Worm (Caenorhabditis elegans) whole organism, L2 larva: ENCODE results near the gene R13H4.6.

Experiments used
- C34F6.9 ChIP-seq: fragments of 150-350 bp; optimal IDR thresholded peaks from 2 replicates; lab custom pipeline; 2014; ENCODE audit warnings: missing biosample characterization, missing genetic modification characterization
- R02D3.7 ChIP-seq: fragments of 150-350 bp; optimal IDR thresholded peaks from 2 replicates; lab custom pipeline; 2014; ENCODE audit warnings: missing biosample characterization, missing genetic modification characterization
- Y55F3AM.14 ChIP-seq: fragments of 200-800 bp; sonication (Bioruptor generic); optimal IDR thresholded peaks from 2 replicates; lab custom pipeline; 2018; ENCODE audit warnings: mild to moderate bottlenecking, missing genetic modification characterization, missing compliant biosample characterization
- ZK546.5 ChIP-seq: sonication (generic microtip); optimal IDR thresholded peaks from 2 replicates; lab custom pipeline; 2017; ENCODE audit warnings: missing biosample characterization, missing genetic modification characterization
- alr-1 ChIP-seq: fragments of 150-350 bp; optimal IDR thresholded peaks from 2 replicates; lab custom pipeline; 2014; ENCODE audit warnings: missing biosample characterization, missing genetic modification characterization
- aly-2 ChIP-seq: fragments of 150-350 bp; optimal IDR thresholded peaks from 2 replicates; lab custom pipeline; 2014; ENCODE audit warnings: missing biosample characterization, missing genetic modification characterization
- ama-1 ChIP-seq: fragments of 150-350 bp; optimal IDR thresholded peaks from 2 replicates; lab custom pipeline; 2018; ENCODE audit warnings: inconsistent platforms
- ceh-16 ChIP-seq: fragments of 150-350 bp; optimal IDR thresholded peaks from 2 replicates; lab custom pipeline; 2014; ENCODE audit warnings: missing biosample characterization, missing genetic modification characterization
- dmd-4 ChIP-seq: sonication (generic microtip); optimal IDR thresholded peaks from 2 replicates; lab custom pipeline; 2017; ENCODE audit warnings: missing biosample characterization, missing genetic modification characterization
- egl-27 ChIP-seq: sonication (generic microtip); optimal IDR thresholded peaks from 3 replicates; lab custom pipeline; 2017; ENCODE audit warnings: missing biosample characterization, missing genetic modification reagents, missing genetic modification characterization
- elt-3 ChIP-seq: sonication (generic microtip); optimal IDR thresholded peaks from 2 replicates; lab custom pipeline; 2017; ENCODE audit warnings: missing biosample characterization, missing genetic modification characterization
- fos-1 ChIP-seq: fragments of 150-350 bp; optimal IDR thresholded peaks from 2 replicates; lab custom pipeline; 2014; ENCODE audit warnings: missing biosample characterization, missing genetic modification characterization
- gmeb-1 ChIP-seq: fragments of 150-350 bp; optimal IDR thresholded peaks from 2 replicates; lab custom pipeline; 2014; ENCODE audit warnings: missing biosample characterization, missing genetic modification characterization
- lin-11 ChIP-seq: fragments of 150-350 bp; sonication (generic microtip); optimal IDR thresholded peaks from 2 replicates; lab custom pipeline; 2014; ENCODE audit warnings: missing biosample characterization, missing genetic modification characterization, inconsistent platforms, mixed read lengths
- lin-13 ChIP-seq: fragments of 150-350 bp; optimal IDR thresholded peaks from 2 replicates; lab custom pipeline; 2014; ENCODE audit warnings: missing biosample characterization, missing genetic modification reagents, missing genetic modification characterization
- lsy-2 ChIP-seq, 2 experiments: fragments of 150-350 bp in 1 of 2; sonication (generic microtip) in 1 of 2; optimal IDR thresholded peaks; 2 replicates each; lab custom pipeline; 2014 to 2017; ENCODE audit warnings: missing biosample characterization in 2 of 2, missing genetic modification characterization in 2 of 2
- mab-5 ChIP-seq: fragments of 150-350 bp; optimal IDR thresholded peaks from 2 replicates; lab custom pipeline; 2014; ENCODE audit warnings: missing biosample characterization, missing genetic modification characterization
- mdl-1 ChIP-seq, 2 experiments: fragments of 150-350 bp in 1 of 2; sonication (generic microtip) in 1 of 2; optimal IDR thresholded peaks; 2 replicates each; lab custom pipeline; 2017; ENCODE audit warnings: missing biosample characterization in 2 of 2, missing genetic modification characterization in 2 of 2
- nhr-10 ChIP-seq: sonication (generic microtip); optimal IDR thresholded peaks from 2 replicates; lab custom pipeline; 2017; ENCODE audit warnings: missing biosample characterization, missing genetic modification characterization
- nhr-11 ChIP-seq: fragments of 150-350 bp; optimal IDR thresholded peaks from 2 replicates; lab custom pipeline; 2014; ENCODE audit warnings: missing biosample characterization, missing genetic modification characterization
- nhr-12 ChIP-seq: fragments of 150-350 bp; optimal IDR thresholded peaks from 2 replicates; lab custom pipeline; 2014; ENCODE audit warnings: missing biosample characterization, missing genetic modification characterization
- nhr-21 ChIP-seq: fragments of 150-350 bp; optimal IDR thresholded peaks from 2 replicates; lab custom pipeline; 2014; ENCODE audit warnings: missing biosample characterization, missing genetic modification characterization
- nhr-23 ChIP-seq: fragments of 150-350 bp; optimal IDR thresholded peaks from 2 replicates; lab custom pipeline; 2014; ENCODE audit warnings: missing biosample characterization, missing genetic modification reagents, missing genetic modification characterization
- nhr-25 ChIP-seq: fragments of 150-350 bp; sonication (generic microtip); optimal IDR thresholded peaks from 3 replicates; lab custom pipeline; 2014; ENCODE audit warnings: missing biosample characterization, missing genetic modification characterization
- nhr-6 ChIP-seq: fragments of 150-350 bp; optimal IDR thresholded peaks from 2 replicates; lab custom pipeline; 2014; ENCODE audit warnings: missing biosample characterization, missing genetic modification characterization
- nhr-77 ChIP-seq: fragments of 150-350 bp; optimal IDR thresholded peaks from 2 replicates; lab custom pipeline; 2014; ENCODE audit warnings: missing biosample characterization, missing genetic modification characterization
- peb-1 ChIP-seq: fragments of 150-350 bp; optimal IDR thresholded peaks from 2 replicates; lab custom pipeline; 2014; ENCODE audit warnings: missing biosample characterization, missing genetic modification characterization
- sem-4 ChIP-seq: fragments of 150-350 bp; optimal IDR thresholded peaks from 2 replicates; lab custom pipeline; 2014; ENCODE audit warnings: missing biosample characterization, missing genetic modification reagents, missing genetic modification characterization
- skn-1 ChIP-seq: sonication (generic microtip); optimal IDR thresholded peaks from 2 replicates; lab custom pipeline; 2017; ENCODE audit warnings: missing biosample characterization, missing genetic modification characterization
- sma-9 ChIP-seq, 2 experiments: fragments of 150-350 bp in 1 of 2; sonication (generic microtip) in 1 of 2; optimal IDR thresholded peaks; 2 replicates each; lab custom pipeline; 2014 to 2016; ENCODE audit warnings: missing genetic modification characterization in 2 of 2, mild to moderate bottlenecking in 1 of 2, missing biosample characterization in 1 of 2, missing compliant biosample characterization in 1 of 2, missing genetic modification reagents in 1 of 2, moderate library complexity in 1 of 2
- unc-39 ChIP-seq: fragments of 150-350 bp; optimal IDR thresholded peaks from 2 replicates; lab custom pipeline; 2014; ENCODE audit warnings: missing biosample characterization, missing genetic modification characterization
- unc-62 ChIP-seq: fragments of 150-350 bp; optimal IDR thresholded peaks from 2 replicates; lab custom pipeline; 2014; ENCODE audit warnings: missing biosample characterization, missing genetic modification reagents, missing genetic modification characterization

Gene R13H4.6

DNA sequence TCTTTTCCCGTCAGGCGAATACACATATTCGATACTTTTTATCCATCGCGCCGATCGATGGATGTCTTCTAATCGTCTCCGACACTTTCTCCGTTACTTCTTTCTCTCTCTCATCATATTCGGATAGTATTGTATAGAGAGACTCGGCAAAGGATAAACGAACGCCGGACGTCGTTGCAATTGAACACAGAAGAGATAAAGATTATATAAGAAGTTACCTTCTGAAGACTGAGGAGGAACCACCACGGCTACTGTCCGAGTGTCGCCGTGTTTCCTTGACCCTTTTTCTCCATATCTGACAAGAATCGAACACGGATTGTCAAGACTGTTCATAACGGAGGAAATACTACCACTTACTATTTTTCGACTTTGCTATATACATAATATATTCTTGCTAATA is 36.2 kb downstream of the R13H4.6 start, which contains the start of gene sma-1:
Gene sma-1, plus strand, starts transcription at position 301 of the 400 bp plus-strand sequence.
- TF ChIP-seq lsy-2 (tag; optimal IDR thresholded peaks at IDR 0.05; lab: Kevin White, UChicago) (no peak), elt-3 (tag; lab: Kevin White, UChicago) (no peak), dmd-4 (tag; lab: Kevin White, UChicago) (no peak), nhr-77 (tag; lab: Kevin White, UChicago) (no peak), egl-27 (tag; lab: Kevin White, UChicago) (no peak)

- peak; percentile 78 for TF ChIP-seq fos-1 (tag; lab: Kevin White, UChicago)
- no peak for TF ChIP-seq gmeb-1
- TF ChIP-seq sma-9 (GFP tag; optimal IDR thresholded peaks at IDR 0.05; lab: Kevin White, UChicago): peak; percentile 61
- no peak for TF ChIP-seq sma-9 (tag; optimal IDR thresholded peaks at IDR 0.05; lab: Kevin White, UChicago)
Measured at ce11 chrV:11900127-11900526, 37.2 kb downstream of the R13H4.6 start.

ce11 chrV:11901260-11901659 is 38.3 kb downstream of the R13H4.6 start:
- TF ChIP-seq ZK546.5 (tag; lab: Kevin White, UChicago) (no peak), unc-62 (GFP tag; lab: Kevin White, UChicago) (no peak), lin-11 (no peak), nhr-21 (no peak), ceh-16 (tag; lab: Kevin White, UChicago) (no peak), skn-1 (tag; lab: Kevin White, UChicago) (no peak), ama-1 (lab: Kevin White, UChicago) (no peak), nhr-10 (tag; lab: Kevin White, UChicago) (no peak), peb-1 (tag; lab: Kevin White, UChicago) (no peak), C34F6.9 (tag; lab: Kevin White, UChicago) (no peak), mab-5 (tag; lab: Kevin White, UChicago) (no peak), lin-13 (GFP tag; lab: Kevin White, UChicago) (no peak), alr-1 (tag; lab: Kevin White, UChicago) (no peak), nhr-6 (tag; lab: Kevin White, UChicago) (no peak), Y55F3AM.14 (no peak), egl-27 (tag; lab: Kevin White, UChicago) (no peak)

DNA sequence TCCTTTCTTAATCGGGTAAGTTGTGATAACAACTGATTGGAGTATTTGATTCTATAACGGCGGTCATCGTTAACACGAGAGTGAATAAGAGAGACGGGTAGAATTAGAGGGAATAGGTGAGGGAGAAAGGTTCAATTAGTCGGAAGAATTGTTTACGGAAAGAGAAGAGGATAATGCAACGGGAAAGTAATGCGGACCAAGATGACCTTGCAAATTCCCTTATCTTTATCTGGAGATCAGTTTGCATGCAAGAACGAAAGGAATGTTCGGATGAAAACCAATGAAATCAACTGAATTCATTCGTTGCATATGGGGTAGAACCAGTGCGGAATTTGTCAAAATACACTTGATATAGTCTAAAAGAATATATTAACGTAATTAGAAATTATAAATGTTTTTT is 39.2 kb downstream of the R13H4.6 start:
- TF ChIP-seq alr-1 (tag; lab: Kevin White, UChicago): no peak
- TF ChIP-seq unc-39 (tag; lab: Kevin White, UChicago): no peak
- no peak for TF ChIP-seq ZK546.5 (tag; lab: Kevin White, UChicago)
- no peak for TF ChIP-seq nhr-11 (tag; lab: Kevin White, UChicago)
- no peak for TF ChIP-seq R02D3.7 (tag; lab: Kevin White, UChicago)
- no peak for TF ChIP-seq gmeb-1
- TF ChIP-seq skn-1 (tag; lab: Kevin White, UChicago): no peak
- TF ChIP-seq nhr-6 (tag; lab: Kevin White, UChicago): no peak
- no peak for TF ChIP-seq lsy-2 (tag; optimal IDR thresholded peaks at IDR 0.05; lab: Kevin White, UChicago)

DNA sequence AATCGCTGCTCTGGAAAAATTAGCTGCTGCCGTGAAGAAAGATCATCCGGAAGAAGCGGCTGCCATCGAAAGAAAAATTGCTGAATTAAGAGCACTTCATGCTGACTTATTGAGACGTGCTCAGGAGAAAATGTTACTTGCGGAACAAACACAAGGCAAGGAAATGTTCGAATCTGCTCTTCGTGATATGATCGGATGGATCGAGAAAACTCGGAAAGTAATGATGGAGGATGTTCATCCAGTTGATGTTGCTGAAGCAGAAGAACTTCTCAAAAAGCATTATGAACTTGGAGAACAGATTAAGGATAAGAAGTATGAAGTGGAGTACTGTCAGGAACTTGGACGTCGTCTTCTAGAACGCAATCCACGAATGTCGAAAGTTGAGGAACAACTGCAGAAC is 43.1 kb downstream of the R13H4.6 start:
- TF ChIP-seq mdl-1 (tag; optimal IDR thresholded peaks at IDR 0.05; lab: Kevin White, UChicago): no peak
- TF ChIP-seq aly-2: no peak
- TF ChIP-seq unc-62 (GFP tag; lab: Kevin White, UChicago): no peak
- TF ChIP-seq nhr-10 (tag; lab: Kevin White, UChicago): no peak

ce11 chrV:11913283-11913682 is 50.4 kb downstream of the R13H4.6 start:
- no peak for TF ChIP-seq unc-39 (tag; lab: Kevin White, UChicago)
- TF ChIP-seq nhr-77 (tag; lab: Kevin White, UChicago): no peak
- no peak for TF ChIP-seq nhr-21
- TF ChIP-seq lin-11: no peak
- TF ChIP-seq nhr-25 (tag; lab: Kevin White, UChicago): no peak
- TF ChIP-seq fos-1 (tag; lab: Kevin White, UChicago): no peak
- TF ChIP-seq aly-2: no peak
- no peak for TF ChIP-seq nhr-23 (tag; lab: Kevin White, UChicago)
- no peak for TF ChIP-seq nhr-12 (tag; lab: Kevin White, UChicago)
- no peak for TF ChIP-seq sem-4
- TF ChIP-seq mab-5 (tag; lab: Kevin White, UChicago): no peak
- no peak for TF ChIP-seq alr-1 (tag; lab: Kevin White, UChicago)
- no peak for TF ChIP-seq peb-1 (tag; lab: Kevin White, UChicago)
- TF ChIP-seq ama-1 (lab: Kevin White, UChicago): no peak
- TF ChIP-seq, all 48 proteins: peak for 0
